Worm (Caenorhabditis elegans) whole organism, young adult: ENCODE measurements around the gene srg-3.

Experiments used
- B0261.1 ChIP-seq: sonication (generic microtip); optimal IDR thresholded peaks from 2 replicates; lab custom pipeline; 2016; ENCODE audit warnings: mild to moderate bottlenecking, missing genetic modification characterization, moderate library complexity, missing compliant biosample characterization
- B0336.3 ChIP-seq: fragments of 200-800 bp; sonication (Bioruptor generic); IDR thresholded peaks from 2 replicates; pipeline ENCODE4 v1.3.6; 2022; ENCODE audit warnings: missing genetic modification characterization, missing compliant biosample characterization
- C17E4.6 ChIP-seq: fragments of 200-800 bp; sonication (Bioruptor generic); IDR thresholded peaks from 2 replicates; pipeline ENCODE4 v1.3.6; 2022; ENCODE audit warnings: missing genetic modification reagents, missing genetic modification characterization, missing compliant biosample characterization
- F39B2.1 ChIP-seq: fragments of 200-800 bp; sonication (Bioruptor generic); IDR thresholded peaks from 2 replicates; pipeline ENCODE4 v1.3.6; 2022; ENCODE audit warnings: missing genetic modification reagents, missing genetic modification characterization, missing compliant biosample characterization
- F57C9.4 ChIP-seq: sonication (generic microtip); optimal IDR thresholded peaks from 2 replicates; lab custom pipeline; 2017; ENCODE audit warnings: mild to moderate bottlenecking, missing genetic modification characterization, missing compliant biosample characterization
- Y53F4B.3 ChIP-seq: fragments of 200-800 bp; sonication (Bioruptor generic); IDR thresholded peaks from 2 replicates; pipeline ENCODE4 v1.3.6; 2022; ENCODE audit warnings: missing genetic modification reagents, missing genetic modification characterization, missing compliant biosample characterization
- Y53G8AR.9 ChIP-seq: fragments of 200-800 bp; sonication (Bioruptor generic); conservative IDR thresholded peaks from 2 replicates; pipeline ENCODE4 v1.3.6; 2022; ENCODE audit warnings: missing genetic modification reagents, missing genetic modification characterization, missing compliant biosample characterization
- ama-1 ChIP-seq, 3 experiments: fragments of 150-350 bp in 1 of 3; sonication (generic microtip) in 2 of 3; optimal IDR thresholded peaks; 2 replicates each; lab custom pipeline; 2014 to 2018; ENCODE audit warnings: missing biosample characterization in 2 of 3, missing genetic modification characterization in 2 of 3, missing genetic modification reagents in 2 of 3
- athp-1 ChIP-seq: sonication (generic microtip); optimal IDR thresholded peaks from 2 replicates; lab custom pipeline; 2017; ENCODE audit warnings: mild to moderate bottlenecking, missing genetic modification characterization, missing compliant biosample characterization
- attf-3 ChIP-seq: fragments of 200-800 bp; sonication (Bioruptor generic); conservative IDR thresholded peaks from 2 replicates; pipeline ENCODE4 v1.3.6; 2022; ENCODE audit warnings: missing genetic modification reagents, missing genetic modification characterization, missing compliant biosample characterization
- attf-6 ChIP-seq: fragments of 200-800 bp; sonication (Bioruptor generic); IDR thresholded peaks from 2 replicates; pipeline ENCODE4 v1.3.6; 2022; ENCODE audit warnings: missing genetic modification reagents, missing genetic modification characterization, missing compliant biosample characterization
- die-1 ChIP-seq: sonication (generic microtip); optimal IDR thresholded peaks from 2 replicates; lab custom pipeline; 2016; ENCODE audit warnings: missing genotype, mild to moderate bottlenecking, missing genetic modification characterization, missing compliant biosample characterization
- dpl-1 ChIP-seq: fragments of 150-350 bp; optimal IDR thresholded peaks from 2 replicates; lab custom pipeline; 2014; ENCODE audit warnings: missing biosample characterization, missing genetic modification reagents, missing genetic modification characterization
- efl-1 ChIP-seq: fragments of 150-350 bp; optimal IDR thresholded peaks from 2 replicates; lab custom pipeline; 2014; ENCODE audit warnings: missing biosample characterization, missing genetic modification reagents, missing genetic modification characterization
- egl-18 ChIP-seq: fragments of 200-800 bp; sonication (Bioruptor generic); IDR thresholded peaks from 2 replicates; pipeline ENCODE4 v1.3.6; 2022; ENCODE audit warnings: missing genetic modification reagents, missing genetic modification characterization, missing compliant biosample characterization
- egrh-3 ChIP-seq: fragments of 200-800 bp; sonication (Bioruptor generic); IDR thresholded peaks from 2 replicates; pipeline ENCODE4 v1.3.6; 2022; ENCODE audit warnings: missing genetic modification reagents, missing genetic modification characterization, missing compliant biosample characterization
- him-1 ChIP-seq: sonication (generic microtip); optimal IDR thresholded peaks from 2 replicates; lab custom pipeline; 2016; ENCODE audit warnings: missing genotype, missing genetic modification reagents, missing genetic modification characterization, missing compliant biosample characterization
- hrde-1 ChIP-seq: sonication (generic microtip); optimal IDR thresholded peaks from 2 replicates; lab custom pipeline; 2016; ENCODE audit warnings: missing genetic modification characterization, mild to moderate bottlenecking, missing compliant biosample characterization, moderate library complexity, missing genotype, missing genetic modification reagents, borderline replicate concordance
- let-526 ChIP-seq: fragments of 200-800 bp; sonication (Bioruptor generic); IDR thresholded peaks from 2 replicates; pipeline ENCODE4 v1.3.6; 2022; ENCODE audit warnings: missing genetic modification reagents, missing genetic modification characterization, missing compliant biosample characterization
- lin-35 ChIP-seq, 3 experiments: fragments of 150-350 bp in 2 of 3; sonication (generic microtip) in 1 of 3; optimal IDR thresholded peaks; 2 replicates each; lab custom pipeline; 2014 to 2018; ENCODE audit warnings: missing biosample characterization in 3 of 3, missing genetic modification characterization in 3 of 3, missing genetic modification reagents in 3 of 3
- lin-54 ChIP-seq: fragments of 200-800 bp; sonication (Bioruptor generic); optimal IDR thresholded peaks from 2 replicates; lab custom pipeline; 2018; ENCODE audit warnings: mild to moderate bottlenecking, missing genetic modification characterization, missing compliant biosample characterization
- lsl-1 ChIP-seq: fragments of 200-800 bp; sonication (Bioruptor generic); optimal IDR thresholded peaks from 2 replicates; lab custom pipeline; 2018; ENCODE audit warnings: mild to moderate bottlenecking, missing genetic modification characterization, moderate library complexity, missing compliant biosample characterization
- madf-3 ChIP-seq: fragments of 200-800 bp; sonication (Bioruptor generic); IDR thresholded peaks from 2 replicates; pipeline ENCODE4 v1.3.6; 2022; ENCODE audit warnings: missing genetic modification reagents, missing genetic modification characterization, missing compliant biosample characterization
- madf-6 ChIP-seq: fragments of 200-800 bp; sonication (Bioruptor generic); IDR thresholded peaks from 2 replicates; pipeline ENCODE4 v1.3.6; 2022; ENCODE audit warnings: missing genetic modification reagents, missing genetic modification characterization, missing compliant biosample characterization
- mel-28 ChIP-seq: sonication (generic microtip); optimal IDR thresholded peaks from 2 replicates; lab custom pipeline; 2016; ENCODE audit warnings: borderline replicate concordance, mild to moderate bottlenecking, missing genetic modification characterization, missing compliant biosample characterization
- repo-1 ChIP-seq: sonication (generic microtip); optimal IDR thresholded peaks from 2 replicates; lab custom pipeline; 2017; ENCODE audit warnings: mild to moderate bottlenecking, missing genetic modification characterization, missing compliant biosample characterization
- snpc-1.1 ChIP-seq: sonication (generic microtip); optimal IDR thresholded peaks from 2 replicates; lab custom pipeline; 2017; ENCODE audit warnings: missing genetic modification characterization, mild to moderate bottlenecking, missing compliant biosample characterization, antibody characterized with exemption, moderate library complexity, missing genotype, missing genetic modification reagents; ENCODE audit not compliant: insufficient read depth
- tlf-1 ChIP-seq: fragments of 200-800 bp; sonication (Bioruptor generic); optimal IDR thresholded peaks from 2 replicates; lab custom pipeline; 2018; ENCODE audit warnings: mild to moderate bottlenecking, missing genetic modification characterization, missing compliant biosample characterization
- zfh-2 ChIP-seq: fragments of 200-800 bp; sonication (Bioruptor generic); conservative IDR thresholded peaks from 2 replicates; pipeline ENCODE4 v1.3.6; 2022; ENCODE audit warnings: missing genetic modification reagents, missing genetic modification characterization, missing compliant biosample characterization
- ztf-18 ChIP-seq: sonication (generic microtip); optimal IDR thresholded peaks from 2 replicates; lab custom pipeline; 2016; ENCODE audit warnings: missing genotype, mild to moderate bottlenecking, missing genetic modification characterization, missing compliant biosample characterization
- ztf-22 ChIP-seq: fragments of 200-800 bp; sonication (Bioruptor generic); optimal IDR thresholded peaks from 2 replicates; lab custom pipeline; 2018; ENCODE audit warnings: mild to moderate bottlenecking, missing genetic modification characterization, moderate library complexity, missing compliant biosample characterization
- ztf-25 ChIP-seq: fragments of 200-800 bp; sonication (Bioruptor generic); IDR thresholded peaks from 2 replicates; pipeline ENCODE4 v1.3.6; 2022; ENCODE audit warnings: missing genetic modification reagents, missing genetic modification characterization, missing compliant biosample characterization
- ztf-3 ChIP-seq: fragments of 200-800 bp; sonication (Bioruptor generic); optimal IDR thresholded peaks from 2 replicates; lab custom pipeline; 2018; ENCODE audit warnings: mild to moderate bottlenecking, missing genetic modification characterization, missing compliant biosample characterization

srg-3 gene

DNA sequence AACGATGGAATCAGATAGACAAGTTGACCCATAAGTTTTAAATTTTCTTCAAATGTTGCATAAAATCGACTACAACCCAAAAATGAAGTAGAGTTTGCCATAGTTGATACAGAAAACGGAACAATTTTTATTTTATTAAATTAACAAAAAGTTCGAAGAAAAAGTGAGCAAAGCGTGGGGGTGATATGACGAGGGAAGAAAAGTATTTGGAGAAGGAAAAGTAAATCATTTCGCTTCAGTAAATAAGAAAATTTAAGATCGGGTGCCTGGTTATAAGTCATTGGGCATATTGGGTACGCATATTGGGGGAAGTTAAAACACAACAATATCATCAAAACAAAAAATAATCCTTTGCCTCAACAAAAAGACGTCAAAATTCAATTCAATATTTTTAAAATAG, 4.3 kb downstream of the srg-3 start, which contains the start of gene srg-6:
Gene srg-6, minus strand, starts transcription at position 101 of the 400 bp plus-strand sequence.
- TF ChIP-seq F57C9.4 (no peak), Y53G8AR.9 (GFP tag; lab: Robert Waterston, UW) (no peak), snpc-1.1 (tag; lab: Kevin White, UChicago) (no peak), athp-1 (tag; lab: Kevin White, UChicago) (no peak), lin-54 (GFP tag; lab: Kevin White, UChicago) (no peak), ztf-3 (no peak), die-1 (tag; lab: Kevin White, UChicago) (no peak), Y53F4B.3 (GFP tag; lab: Robert Waterston, UW) (no peak), ztf-25 (no peak), ztf-18 (tag; lab: Kevin White, UChicago) (no peak)

DNA sequence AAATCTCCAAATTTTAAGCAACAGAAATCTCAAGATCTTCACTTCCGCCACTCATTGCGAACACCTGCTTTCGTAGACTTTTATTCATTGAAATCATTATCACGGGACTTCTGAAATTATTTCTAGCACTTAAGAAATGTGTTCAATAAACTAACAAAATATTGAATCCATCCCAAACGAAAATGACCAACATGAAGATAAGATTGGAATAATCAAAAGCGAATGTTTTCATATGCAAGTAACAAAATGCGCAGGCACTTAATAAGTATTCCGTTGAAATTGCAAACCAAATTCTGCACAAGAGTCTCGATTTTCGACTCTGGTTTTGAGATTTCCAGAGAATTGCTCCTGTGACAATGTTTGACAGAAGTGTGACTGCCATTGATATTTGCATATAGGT, 5.7 kb downstream of the srg-3 start, which contains the start of gene srg-5:
Gene srg-5, minus strand, starts transcription at position 101 of the 400 bp plus-strand sequence.
- TF ChIP-seq egrh-3 (GFP tag; lab: Robert Waterston, UW) = no peak
- no peak for TF ChIP-seq attf-6 (GFP tag; lab: Robert Waterston, UW)
- TF ChIP-seq B0261.1 (tag; lab: Kevin White, UChicago) = no peak
- TF ChIP-seq madf-6 (GFP tag; lab: Robert Waterston, UW) = no peak
- no peak for TF ChIP-seq die-1 (tag; lab: Kevin White, UChicago)
- no peak for TF ChIP-seq madf-3 (GFP tag; lab: Robert Waterston, UW)
- no peak for TF ChIP-seq him-1
- no peak for TF ChIP-seq C17E4.6 (GFP tag; lab: Robert Waterston, UW)
- no peak for TF ChIP-seq egl-18 (GFP tag; lab: Robert Waterston, UW)

DNA sequence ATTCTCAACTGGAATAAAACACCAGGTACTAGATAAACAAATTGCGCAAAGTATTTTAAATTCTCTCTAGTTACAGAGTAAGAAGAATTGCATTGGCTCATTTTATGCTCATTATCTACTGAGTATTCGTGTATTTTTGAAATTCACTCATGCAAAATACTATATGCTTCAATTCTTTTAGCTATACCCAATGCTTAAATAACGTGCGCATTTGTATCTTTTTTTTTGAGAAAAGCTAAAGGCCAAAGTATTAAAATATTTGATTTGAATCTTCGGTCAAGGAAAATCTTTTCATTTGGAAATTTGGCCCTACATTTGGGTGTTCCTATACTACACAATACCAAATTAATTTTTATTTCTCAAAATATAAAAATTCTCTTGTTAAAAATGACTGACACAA, 8.2 kb downstream of the srg-3 start, which contains the start of gene srg-4:
Gene srg-4, minus strand, starts transcription at position 101 of the 400 bp plus-strand sequence.
- TF ChIP-seq F39B2.1 (GFP tag; lab: Robert Waterston, UW) (no peak), die-1 (tag; lab: Kevin White, UChicago) (no peak), let-526 (no peak), attf-3 (GFP tag; lab: Robert Waterston, UW) (no peak), dpl-1 (no peak), lin-35 (GFP tag; optimal IDR thresholded peaks at IDR 0.05; lab: Kevin White, UChicago) (no peak), ztf-22 (no peak), mel-28 (tag; lab: Kevin White, UChicago) (no peak), repo-1 (no peak)

ce11 chrIII:6260115-6260514, 10.1 kb downstream of the srg-3 start, which contains the start of gene srg-2:
Gene srg-2, minus strand, starts transcription at chrIII:6260215.
- TF ChIP-seq B0336.3 (no peak), attf-3 (GFP tag; lab: Robert Waterston, UW) (no peak), tlf-1 (GFP tag; lab: Kevin White, UChicago) (no peak), lsl-1 (GFP tag; lab: Kevin White, UChicago) (no peak), hrde-1 (tag; lab: Kevin White, UChicago) (no peak), let-526 (no peak), ama-1 (optimal IDR thresholded peaks at IDR 0.05; lab: Kevin White, UChicago) (no peak), ama-1 (GFP tag; optimal IDR thresholded peaks at IDR 0.05; lab: Kevin White, UChicago) (no peak), zfh-2 (no peak), efl-1 (GFP tag; lab: Kevin White, UChicago) (no peak)
